Fruit fly (Drosophila melanogaster): ENCODE data around the gene ENGase.

ENGase gene

DNA sequence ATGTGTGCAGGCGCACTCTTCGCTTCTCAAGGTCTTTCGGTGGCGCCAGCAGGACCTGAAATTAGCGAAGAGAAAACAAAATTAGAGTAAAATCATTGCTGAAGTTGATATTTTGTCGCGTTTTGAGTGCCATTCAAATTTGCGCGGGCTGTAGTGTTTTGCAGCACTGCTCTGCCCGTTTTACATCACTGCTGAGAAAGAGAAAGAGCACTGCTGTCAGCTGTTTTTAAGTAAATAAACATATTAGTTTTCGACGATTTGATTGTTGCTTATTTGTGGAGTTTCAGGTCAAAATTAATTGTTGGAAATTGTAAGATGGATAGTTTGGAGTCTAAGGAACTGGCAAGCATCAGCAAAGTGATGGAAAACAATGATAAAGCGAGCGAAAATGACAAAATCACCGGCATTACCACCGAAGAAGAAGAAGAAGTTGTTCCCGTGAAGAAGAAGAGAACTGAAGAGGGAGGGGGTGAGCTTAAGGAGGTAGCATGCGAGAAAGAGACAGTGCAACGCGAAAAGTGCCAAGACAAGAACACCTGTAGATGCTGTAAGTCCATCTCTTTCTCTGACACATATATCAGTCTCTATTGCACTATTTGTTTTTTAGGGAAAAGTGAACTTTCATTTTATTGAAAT, at the start of gene ENGase:
Gene ENGase (plus strand): TSS at position 282 of the 636 bp plus-strand sequence.
- TF ChIP-seq Dll (optimal IDR thresholded peaks at IDR 0.05) = no peak
- TF ChIP-seq CG8478 (optimal IDR thresholded peaks at IDR 0.05) = peak; percentile 28

DNA sequence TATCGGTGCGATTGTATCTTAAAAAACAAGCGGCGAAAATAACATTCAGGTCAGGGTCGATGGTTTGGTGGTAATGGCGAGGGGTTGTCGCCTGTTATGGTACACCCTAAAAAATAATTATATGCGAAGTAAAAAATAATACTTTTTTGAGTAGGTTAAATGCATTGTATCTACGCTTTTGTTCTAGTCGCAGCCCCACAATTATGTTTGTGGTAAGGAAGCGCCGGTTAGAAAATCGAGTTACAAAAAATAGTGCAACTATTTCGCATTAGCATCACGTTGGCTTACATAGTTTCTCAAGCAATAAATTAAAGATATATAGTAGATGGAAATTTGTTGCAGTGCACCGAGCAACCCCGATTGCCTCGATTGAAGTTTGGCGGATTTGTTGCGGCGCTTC, 44.0 kb upstream of the ENGase start:
- TF ChIP-seq CG8478 (optimal IDR thresholded peaks at IDR 0.05) (no peak), pan (optimal IDR thresholded peaks at IDR 0.05) (no peak), Dll (optimal IDR thresholded peaks at IDR 0.05) (no peak), psq (optimal IDR thresholded peaks at IDR 0.05) (no peak), EcR (GFP tag; optimal IDR thresholded peaks at IDR 0.05) (no peak), usp (GFP tag; optimal IDR thresholded peaks at IDR 0.05) (no peak)

DNA sequence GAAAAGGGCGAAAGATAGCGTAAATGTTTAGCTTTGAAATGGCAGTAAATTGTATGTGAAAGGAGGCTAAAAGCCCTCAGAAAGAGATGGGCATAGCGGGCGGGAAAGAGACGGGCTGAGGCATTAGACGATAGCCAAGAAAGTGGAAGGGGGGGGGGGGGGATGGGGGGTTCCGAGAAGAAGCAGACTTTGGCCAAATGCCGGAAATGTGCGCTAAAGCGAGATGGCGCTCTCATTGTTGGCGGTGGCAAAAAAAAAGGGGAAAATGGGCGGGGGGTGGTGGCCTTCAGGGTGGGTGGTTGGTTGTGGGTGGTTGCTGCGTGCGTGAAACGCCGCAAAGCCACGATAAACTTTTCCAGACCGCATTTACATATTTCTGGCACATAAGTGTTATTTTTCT, 40.4 kb upstream of the ENGase start:
- no peak for TF ChIP-seq EcR (GFP tag; optimal IDR thresholded peaks at IDR 0.05)
- TF ChIP-seq usp (GFP tag; optimal IDR thresholded peaks at IDR 0.05) = no peak
- TF ChIP-seq pan (optimal IDR thresholded peaks at IDR 0.05) = no peak
- TF ChIP-seq Dll (optimal IDR thresholded peaks at IDR 0.05) = no peak
- TF ChIP-seq psq (optimal IDR thresholded peaks at IDR 0.05) = no peak
- TF ChIP-seq CG8478 (optimal IDR thresholded peaks at IDR 0.05) = no peak

DNA sequence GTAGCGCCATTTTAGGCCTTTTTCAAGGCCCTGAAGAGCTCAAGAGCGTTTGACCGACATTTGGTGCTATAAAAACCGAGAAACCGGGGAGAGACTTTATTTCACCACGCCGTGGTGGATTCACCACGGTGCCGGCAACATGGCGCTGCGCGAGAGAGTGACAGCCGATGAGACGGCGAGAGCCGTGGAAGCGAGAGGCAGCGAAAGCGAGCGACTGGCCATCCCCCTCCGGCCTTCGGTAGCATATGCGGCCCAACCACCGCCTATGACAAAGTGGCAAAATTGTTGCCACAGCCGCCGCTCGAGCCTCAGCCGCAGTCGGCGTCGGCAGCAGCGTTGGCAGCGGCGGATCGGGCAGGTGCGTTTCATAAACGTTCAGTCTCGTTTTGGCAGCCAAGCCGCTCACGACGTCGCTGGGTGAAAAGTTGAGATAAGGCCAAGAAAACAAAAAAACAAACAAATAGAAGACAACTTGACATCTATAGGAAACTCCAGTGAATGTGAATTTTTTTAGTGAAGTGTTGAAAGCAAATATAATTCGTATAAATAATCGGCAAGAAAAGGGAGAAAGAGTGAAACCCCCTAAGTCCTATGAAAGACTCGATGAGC, 26.2 kb upstream of the ENGase start, which contains the start of gene B-H1:
Gene B-H1 (plus strand): TSS at position 376 of the 609 bp plus-strand sequence.
- TF ChIP-seq EcR (GFP tag; optimal IDR thresholded peaks at IDR 0.05) = no peak
- TF ChIP-seq Dll (optimal IDR thresholded peaks at IDR 0.05) = peak; percentile 4
- peak; percentile 21 for TF ChIP-seq CG8478 (optimal IDR thresholded peaks at IDR 0.05)

DNA sequence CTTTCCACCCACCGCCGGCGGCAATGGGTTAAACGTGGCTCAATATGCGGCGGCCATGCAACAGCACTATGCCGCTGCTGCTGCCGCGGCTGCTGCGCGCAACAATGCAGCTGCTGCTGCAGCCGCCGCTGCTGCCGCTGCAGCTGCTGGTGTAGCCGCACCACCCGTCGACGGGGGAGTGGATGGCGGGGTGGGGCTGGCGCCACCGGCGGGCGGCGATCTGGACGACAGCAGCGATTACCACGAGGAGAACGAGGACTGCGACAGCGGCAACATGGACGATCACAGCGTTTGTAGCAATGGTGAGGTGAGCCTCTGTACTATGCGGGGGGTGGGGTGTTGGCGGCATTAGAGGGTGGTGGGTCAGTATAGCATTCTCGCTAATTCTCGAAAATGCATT, 25.2 kb upstream of the ENGase start:
- TF ChIP-seq Dll (optimal IDR thresholded peaks at IDR 0.05) = no peak
- no peak for TF ChIP-seq pan (optimal IDR thresholded peaks at IDR 0.05)
- TF ChIP-seq EcR (GFP tag; optimal IDR thresholded peaks at IDR 0.05) = no peak
- TF ChIP-seq usp (GFP tag; optimal IDR thresholded peaks at IDR 0.05) = no peak
- no peak for TF ChIP-seq CG8478 (optimal IDR thresholded peaks at IDR 0.05)
- TF ChIP-seq psq (optimal IDR thresholded peaks at IDR 0.05) = no peak

dm6 chrX:17404883-17405282, 18.5 kb upstream of the ENGase start:
- TF ChIP-seq CG8478 (optimal IDR thresholded peaks at IDR 0.05) (no peak), psq (optimal IDR thresholded peaks at IDR 0.05) (no peak), Dll (optimal IDR thresholded peaks at IDR 0.05) (no peak), EcR (GFP tag; optimal IDR thresholded peaks at IDR 0.05) (no peak), usp (GFP tag; optimal IDR thresholded peaks at IDR 0.05) (no peak), pan (optimal IDR thresholded peaks at IDR 0.05) (no peak)

dm6 chrX:17407737-17408136, 15.7 kb upstream of the ENGase start:
- no peak for TF ChIP-seq Dll (optimal IDR thresholded peaks at IDR 0.05)
- TF ChIP-seq CG8478 (optimal IDR thresholded peaks at IDR 0.05) = no peak
- no peak for TF ChIP-seq psq (optimal IDR thresholded peaks at IDR 0.05)
- TF ChIP-seq usp (GFP tag; optimal IDR thresholded peaks at IDR 0.05) = no peak
- no peak for TF ChIP-seq EcR (GFP tag; optimal IDR thresholded peaks at IDR 0.05)
- TF ChIP-seq pan (optimal IDR thresholded peaks at IDR 0.05) = no peak

DNA sequence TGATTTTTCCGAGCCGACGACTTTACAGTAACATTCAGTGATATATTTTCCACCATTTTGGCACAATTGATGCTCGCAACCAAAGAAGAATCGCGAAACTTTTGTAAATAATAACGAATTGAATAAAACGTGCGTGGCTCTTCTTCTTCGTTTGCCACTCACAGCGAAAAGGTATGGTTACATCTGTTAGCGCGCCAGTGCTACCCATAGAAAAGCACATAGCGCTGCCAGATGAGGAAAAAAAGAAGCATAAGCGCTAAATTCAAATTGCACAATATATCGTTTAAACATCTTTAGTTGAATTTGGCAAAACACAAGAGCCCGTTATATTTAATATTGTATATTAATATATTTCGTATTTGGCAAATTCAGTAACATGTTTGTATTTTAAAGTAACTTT, 1.4 kb upstream of the ENGase start, which contains the start of gene CG8611:
Gene CG8611 (minus strand): TSS at position 159 of the 400 bp plus-strand sequence.
- TF ChIP-seq usp (GFP tag; optimal IDR thresholded peaks at IDR 0.05) = no peak
- no peak for TF ChIP-seq EcR (GFP tag; optimal IDR thresholded peaks at IDR 0.05)
- no peak for TF ChIP-seq pan (optimal IDR thresholded peaks at IDR 0.05)
- TF ChIP-seq psq (optimal IDR thresholded peaks at IDR 0.05) = no peak
- no peak for TF ChIP-seq Dll (optimal IDR thresholded peaks at IDR 0.05)
- TF ChIP-seq CG8478 (optimal IDR thresholded peaks at IDR 0.05) = no peak

dm6 chrX:17424383-17424782, 992 bp downstream of the ENGase start:
- TF ChIP-seq EcR (GFP tag; optimal IDR thresholded peaks at IDR 0.05) = no peak
- no peak for TF ChIP-seq CG8478 (optimal IDR thresholded peaks at IDR 0.05)
- no peak for TF ChIP-seq usp (GFP tag; optimal IDR thresholded peaks at IDR 0.05)
- TF ChIP-seq psq (optimal IDR thresholded peaks at IDR 0.05) = no peak
- TF ChIP-seq pan (optimal IDR thresholded peaks at IDR 0.05) = no peak
- TF ChIP-seq Dll (optimal IDR thresholded peaks at IDR 0.05) = no peak

DNA sequence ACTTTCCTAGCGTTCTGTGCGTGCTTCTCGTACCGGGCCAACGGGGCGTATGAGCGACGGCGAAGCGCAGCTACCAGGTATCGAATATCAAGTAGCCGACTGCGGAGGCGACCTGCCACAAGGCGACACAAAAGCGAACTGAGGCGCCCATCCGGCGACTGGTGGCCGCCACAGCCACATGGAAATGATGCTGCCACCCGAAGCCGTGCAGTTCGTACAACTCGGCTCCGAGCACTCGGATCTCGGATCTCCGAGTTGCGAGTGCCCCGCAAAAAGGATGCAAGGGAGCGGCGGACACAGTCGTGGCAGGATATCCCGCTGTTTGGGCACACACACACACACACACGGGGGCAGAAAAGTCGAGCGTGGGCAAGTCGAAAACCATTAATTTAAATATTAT, 20.5 kb downstream of the ENGase start, which contains the start of the genes CG12994 and CG46464:
Gene CG12994 (minus strand): TSS at position 115 of the 400 bp plus-strand sequence.
Gene CG46464 (minus strand): TSS at position 115 of the 400 bp plus-strand sequence.
- TF ChIP-seq Dll (optimal IDR thresholded peaks at IDR 0.05) = no peak
- TF ChIP-seq usp (GFP tag; optimal IDR thresholded peaks at IDR 0.05) = no peak
- no peak for TF ChIP-seq EcR (GFP tag; optimal IDR thresholded peaks at IDR 0.05)
- no peak for TF ChIP-seq CG8478 (optimal IDR thresholded peaks at IDR 0.05)
- TF ChIP-seq pan (optimal IDR thresholded peaks at IDR 0.05) = no peak
- no peak for TF ChIP-seq psq (optimal IDR thresholded peaks at IDR 0.05)

DNA sequence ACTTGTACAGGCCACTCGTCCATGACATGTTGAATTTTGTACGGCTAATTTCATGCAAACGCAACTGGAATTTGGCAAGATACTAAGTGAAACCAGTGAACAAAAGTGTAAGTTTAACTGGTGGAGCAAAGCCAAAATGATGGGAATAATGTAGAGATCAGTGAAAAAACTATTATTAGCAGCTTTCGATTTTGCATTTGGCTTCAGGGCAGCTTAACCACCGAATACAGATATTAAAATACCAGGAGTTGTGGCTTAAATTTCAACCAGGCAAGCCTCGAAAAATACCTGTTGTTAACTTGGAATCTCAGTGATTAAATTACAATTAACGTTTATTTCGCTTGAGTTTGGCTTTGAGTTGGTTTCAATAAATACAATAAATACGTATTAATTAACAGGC, 25.3 kb downstream of the ENGase start, which contains the start of gene p-cup:
Gene p-cup (minus strand): TSS at position 101 of the 400 bp plus-strand sequence.
- no peak for TF ChIP-seq Dll (optimal IDR thresholded peaks at IDR 0.05)
- no peak for TF ChIP-seq CG8478 (optimal IDR thresholded peaks at IDR 0.05)
- TF ChIP-seq psq (optimal IDR thresholded peaks at IDR 0.05) = no peak
- TF ChIP-seq usp (GFP tag; optimal IDR thresholded peaks at IDR 0.05) = no peak
- no peak for TF ChIP-seq pan (optimal IDR thresholded peaks at IDR 0.05)
- no peak for TF ChIP-seq EcR (GFP tag; optimal IDR thresholded peaks at IDR 0.05)

- TF ChIP-seq EcR (GFP tag; optimal IDR thresholded peaks at IDR 0.05) = no peak
- no peak for TF ChIP-seq Dll (optimal IDR thresholded peaks at IDR 0.05)
- no peak for TF ChIP-seq pan (optimal IDR thresholded peaks at IDR 0.05)
- no peak for TF ChIP-seq CG8478 (optimal IDR thresholded peaks at IDR 0.05)
- TF ChIP-seq usp (GFP tag; optimal IDR thresholded peaks at IDR 0.05) = no peak
- no peak for TF ChIP-seq psq (optimal IDR thresholded peaks at IDR 0.05)
These were observed 29.1 kb downstream of the ENGase start, which contains the start of gene CG8568 for dm6 chrX:17452443-17452842. Gene CG8568 (minus strand): TSS chrX:17452543.
